Fruit fly (Drosophila melanogaster): ENCODE results near the gene CG11760.

The CG11760 gene

dm6 chr3R:8712722-8713131, 6.3 kb upstream of the CG11760 start, which contains the start of gene CG8112 (continued):
- no peak for TF ChIP-seq NC2β (GFP tag; optimal IDR thresholded peaks at IDR 0.05)
- no peak for TF ChIP-seq cato (GFP tag; optimal IDR thresholded peaks at IDR 0.05; ENCODE audit: borderline replicate concordance)
- no peak for TF ChIP-seq sr (GFP tag; IDR thresholded peaks at IDR 0.05)
- no peak for TF ChIP-seq CG2889 (GFP tag; IDR thresholded peaks at IDR 0.05)
- no peak for TF ChIP-seq otp (GFP tag; IDR thresholded peaks at IDR 0.05)
- TF ChIP-seq CG8290 (GFP tag; optimal IDR thresholded peaks at IDR 0.05), result no peak
- TF ChIP-seq CG8290 (tag; optimal IDR thresholded peaks at IDR 0.05), result no peak
- TF ChIP-seq CG3281 (GFP tag; optimal IDR thresholded peaks at IDR 0.05), result peak; percentile 19
- no peak for TF ChIP-seq Antp (GFP tag; optimal IDR thresholded peaks at IDR 0.05)
- TF ChIP-seq Pdp1 (GFP tag; optimal IDR thresholded peaks at IDR 0.05), result no peak
- no peak for TF ChIP-seq CG11085 (GFP tag; IDR thresholded peaks at IDR 0.05)
- peak; percentile 38 for TF ChIP-seq CG12659 (GFP tag; optimal IDR thresholded peaks at IDR 0.05)
- no peak for TF ChIP-seq wdn (GFP tag; IDR thresholded peaks at IDR 0.05)
- TF ChIP-seq CG18599 (GFP tag; optimal IDR thresholded peaks at IDR 0.05), result peak; percentile 48
- peak; percentile 12 for TF ChIP-seq Asciz (GFP tag; optimal IDR thresholded peaks at IDR 0.05)
- TF ChIP-seq unpg (GFP tag; optimal IDR thresholded peaks at IDR 0.05), result peak; percentile 0
- TF ChIP-seq CG4282 (GFP tag; optimal IDR thresholded peaks at IDR 0.05), result no peak
- TF ChIP-seq Aef1 (GFP tag; IDR thresholded peaks at IDR 0.05), result 0 out of 3 replicates have a peak, but pooled peaks have one; percentile 22
- TF ChIP-seq Rfx (GFP tag; IDR thresholded peaks at IDR 0.05), result peak; percentile 30; the same call in 1 of the 2 replicates
- no peak for TF ChIP-seq eve (GFP tag; optimal IDR thresholded peaks at IDR 0.05)
- peak; percentile 80 for TF ChIP-seq Med (GFP tag)
- peak; percentile 32 for TF ChIP-seq lbe (GFP tag; optimal IDR thresholded peaks at IDR 0.05)
- TF ChIP-seq CG15514 (GFP tag; optimal IDR thresholded peaks at IDR 0.05), result peak; percentile 24
- TF ChIP-seq Sox102F (GFP tag; optimal IDR thresholded peaks at IDR 0.05), result peak; percentile 33
- TF ChIP-seq onecut (GFP tag; IDR thresholded peaks at IDR 0.05), result no peak
- no peak for TF ChIP-seq gt (GFP tag; IDR thresholded peaks at IDR 0.05)
- no peak for TF ChIP-seq Eip74EF (GFP tag; optimal IDR thresholded peaks at IDR 0.05)
- TF ChIP-seq CG10959 (GFP tag; IDR thresholded peaks at IDR 0.05), result no peak
- no peak for TF ChIP-seq CG13123 (GFP tag; optimal IDR thresholded peaks at IDR 0.05)
- no peak for TF ChIP-seq PHDP (tag; optimal IDR thresholded peaks at IDR 0.05)
- TF ChIP-seq CG18476 (GFP tag; optimal IDR thresholded peaks at IDR 0.05), result no peak
- TF ChIP-seq D19A (tag; optimal IDR thresholded peaks at IDR 0.05), result no peak
- peak; percentile 30 for TF ChIP-seq Fer3 (tag; optimal IDR thresholded peaks at IDR 0.05)
- TF ChIP-seq zf30C (GFP tag; optimal IDR thresholded peaks at IDR 0.05), result no peak
- TF ChIP-seq CG31365 (tag; optimal IDR thresholded peaks at IDR 0.05), result no peak
- TF ChIP-seq Lim3 (GFP tag; IDR thresholded peaks at IDR 0.05), result no peak
- no peak for TF ChIP-seq repo (GFP tag; optimal IDR thresholded peaks at IDR 0.05)
- no peak for TF ChIP-seq CG15011 (GFP tag; optimal IDR thresholded peaks at IDR 0.05)
- TF ChIP-seq fd64A (GFP tag; optimal IDR thresholded peaks at IDR 0.05), result no peak
- no peak for TF ChIP-seq maf-S (GFP tag; optimal IDR thresholded peaks at IDR 0.05)
- TF ChIP-seq BtbVII (GFP tag; optimal IDR thresholded peaks at IDR 0.05), result no peak
- TF ChIP-seq CG2712 (tag; optimal IDR thresholded peaks at IDR 0.05), result peak; percentile 34
- peak; percentile 23 for TF ChIP-seq CG13775 (GFP tag; optimal IDR thresholded peaks at IDR 0.05)
- no peak for TF ChIP-seq vnd (GFP tag; IDR thresholded peaks at IDR 0.05; ENCODE audit: partially characterized antibody)
- no peak for TF ChIP-seq Side (GFP tag; optimal IDR thresholded peaks at IDR 0.05)
- no peak for TF ChIP-seq Hsf (GFP tag; optimal IDR thresholded peaks at IDR 0.05)
- TF ChIP-seq sc (optimal IDR thresholded peaks at IDR 0.05), result no peak
- no peak for TF ChIP-seq sc (GFP tag; optimal IDR thresholded peaks at IDR 0.05)
- TF ChIP-seq gro (GFP tag; optimal IDR thresholded peaks at IDR 0.05), result no peak
- TF ChIP-seq CG3726 (GFP tag; IDR thresholded peaks at IDR 0.05), result no peak
- peak; percentile 32 for TF ChIP-seq CoRest (tag; optimal IDR thresholded peaks at IDR 0.05)
- TF ChIP-seq CG12071 (GFP tag; optimal IDR thresholded peaks at IDR 0.05), result no peak
